Fruit fly (Drosophila melanogaster) whole organism, prepupa: ENCODE data around the gene thoc7.

Source experiments
- Blimp-1 ChIP-seq: fragments of 200-800 bp; sonication (Bioruptor generic); optimal IDR thresholded peaks from 3 replicates; lab custom pipeline; 2017; ENCODE audit warnings: missing biosample characterization, missing genetic modification characterization, mild to moderate bottlenecking, moderate library complexity, missing genetic modification reagents
- CG10631 ChIP-seq: fragments of 200-800 bp; sonication (Bioruptor generic); optimal IDR thresholded peaks from 2 replicates; lab custom pipeline; 2016; ENCODE audit warnings: missing biosample characterization, missing genetic modification characterization
- CG11762 ChIP-seq: fragments of 200-800 bp; sonication (Bioruptor generic); optimal IDR thresholded peaks from 3 replicates; lab custom pipeline; 2016; ENCODE audit warnings: missing biosample characterization, missing genetic modification characterization; ENCODE audit not compliant: insufficient read depth
- CG11902 ChIP-seq: fragments of 200-800 bp; sonication (Bioruptor generic); optimal IDR thresholded peaks from 3 replicates; lab custom pipeline; 2016; ENCODE audit warnings: missing biosample characterization, missing genetic modification characterization
- CG3032 ChIP-seq: fragments of 200-800 bp; optimal IDR thresholded peaks from 2 replicates; lab custom pipeline; 2019; ENCODE audit warnings: missing biosample characterization, mild to moderate bottlenecking, missing genetic modification characterization, moderate library complexity
- CG31627 ChIP-seq: fragments of 200-800 bp; sonication (Bioruptor generic); optimal IDR thresholded peaks from 3 replicates; lab custom pipeline; 2016; ENCODE audit warnings: missing biosample characterization, missing genetic modification characterization
- CG34406 ChIP-seq: fragments of 200-800 bp; sonication (Bioruptor generic); optimal IDR thresholded peaks from 3 replicates; lab custom pipeline; 2016; ENCODE audit warnings: missing biosample characterization, missing genetic modification characterization
- CG4318 ChIP-seq: fragments of 200-800 bp; sonication (Bioruptor generic); optimal IDR thresholded peaks from 3 replicates; lab custom pipeline; 2017; ENCODE audit warnings: missing biosample characterization, mild to moderate bottlenecking, missing genetic modification characterization
- CG6163 ChIP-seq: fragments of 200-800 bp; sonication (Bioruptor generic); IDR thresholded peaks from 3 replicates; pipeline ENCODE4 v1.3.6; 2022; ENCODE audit warnings: missing biosample characterization, missing genetic modification characterization
- CG7368 ChIP-seq: fragments of 200-800 bp; sonication (Bioruptor generic); optimal IDR thresholded peaks from 3 replicates; lab custom pipeline; 2016; ENCODE audit warnings: missing biosample characterization, missing genetic modification characterization
- CG8319 ChIP-seq: fragments of 200-800 bp; sonication (Bioruptor generic); optimal IDR thresholded peaks from 3 replicates; lab custom pipeline; 2016; ENCODE audit warnings: missing biosample characterization, missing genetic modification characterization
- CG9139 ChIP-seq: fragments of 200-800 bp; sonication (Bioruptor generic); optimal IDR thresholded peaks from 3 replicates; lab custom pipeline; 2017; ENCODE audit warnings: missing biosample characterization, mild to moderate bottlenecking, missing genetic modification characterization
- Eip75B ChIP-seq: fragments of 200-800 bp; sonication (Bioruptor generic); optimal IDR thresholded peaks from 3 replicates; lab custom pipeline; 2016; ENCODE audit warnings: missing biosample characterization, missing genetic modification characterization
- Eip78C ChIP-seq: fragments of 200-800 bp; sonication (Bioruptor generic); peaks from one replicate; lab custom pipeline; 2016; ENCODE audit warnings: missing biosample characterization, missing genetic modification characterization
- Eip93F ChIP-seq: fragments of 200-800 bp; sonication (Bioruptor generic); optimal IDR thresholded peaks from 2 replicates; lab custom pipeline; 2016; ENCODE audit warnings: missing biosample characterization, mild to moderate bottlenecking, missing genetic modification characterization
- Ets21C ChIP-seq: fragments of 200-800 bp; sonication (Bioruptor generic); optimal IDR thresholded peaks from 3 replicates; lab custom pipeline; 2016; ENCODE audit warnings: missing biosample characterization, missing genetic modification characterization
- Gug ChIP-seq: fragments of 200-800 bp; sonication (Bioruptor generic); IDR thresholded peaks from 2 replicates; pipeline ENCODE4 v1.3.6; 2022; ENCODE audit warnings: missing biosample characterization, missing genetic modification characterization
- Hr39 ChIP-seq: fragments of 200-800 bp; sonication (Bioruptor generic); optimal IDR thresholded peaks from 2 replicates; lab custom pipeline; 2016; ENCODE audit warnings: missing biosample characterization, missing genetic modification characterization
- OdsH ChIP-seq: fragments of 200-800 bp; sonication (Bioruptor generic); optimal IDR thresholded peaks from 3 replicates; lab custom pipeline; 2016; ENCODE audit warnings: missing biosample characterization, missing genetic modification characterization
- Sox102F ChIP-seq: fragments of 200-800 bp; sonication (Bioruptor generic); optimal IDR thresholded peaks from 2 replicates; lab custom pipeline; 2016; ENCODE audit warnings: missing biosample characterization, mild to moderate bottlenecking, missing genetic modification characterization
- Sox14 ChIP-seq: fragments of 200-800 bp; sonication (Bioruptor generic); optimal IDR thresholded peaks from 3 replicates; lab custom pipeline; 2016; ENCODE audit warnings: missing biosample characterization, missing genetic modification characterization
- Sox15 ChIP-seq: fragments of 200-800 bp; sonication (Bioruptor generic); optimal IDR thresholded peaks from 3 replicates; lab custom pipeline; 2016; ENCODE audit warnings: missing biosample characterization, missing genetic modification characterization
- achi ChIP-seq: fragments of 200-800 bp; sonication (Bioruptor generic); optimal IDR thresholded peaks from 3 replicates; lab custom pipeline; 2016; ENCODE audit warnings: missing biosample characterization, missing genetic modification characterization
- acj6 ChIP-seq: fragments of 200-800 bp; sonication (Bioruptor generic); optimal IDR thresholded peaks from 3 replicates; lab custom pipeline; 2016; ENCODE audit warnings: missing biosample characterization, missing genetic modification characterization
- cyc ChIP-seq: fragments of 200-800 bp; sonication (Bioruptor generic); optimal IDR thresholded peaks from 3 replicates; lab custom pipeline; 2016; ENCODE audit warnings: missing biosample characterization, missing genetic modification characterization
- dac ChIP-seq: fragments of 200-800 bp; sonication (Bioruptor generic); optimal IDR thresholded peaks from 2 replicates; lab custom pipeline; 2017; ENCODE audit warnings: missing biosample characterization, mild to moderate bottlenecking, missing genetic modification characterization
- esn ChIP-seq: fragments of 200-800 bp; sonication (Bioruptor generic); optimal IDR thresholded peaks from 2 replicates; lab custom pipeline; 2016; ENCODE audit warnings: missing biosample characterization, mild to moderate bottlenecking, missing genetic modification characterization, moderate library complexity
- fd85E ChIP-seq: fragments of 200-800 bp; sonication (Bioruptor generic); optimal IDR thresholded peaks from 3 replicates; lab custom pipeline; 2016; ENCODE audit warnings: missing biosample characterization, missing genetic modification characterization
- fkh ChIP-seq: fragments of 200-800 bp; sonication (Bioruptor generic); optimal IDR thresholded peaks from 3 replicates; lab custom pipeline; 2017; ENCODE audit warnings: missing biosample characterization, mild to moderate bottlenecking, missing genetic modification characterization, moderate library complexity
- lz ChIP-seq: fragments of 200-800 bp; sonication (Bioruptor generic); optimal IDR thresholded peaks from 3 replicates; lab custom pipeline; 2016; ENCODE audit warnings: missing biosample characterization, missing genetic modification characterization
- net ChIP-seq: fragments of 200-800 bp; sonication (Bioruptor generic); optimal IDR thresholded peaks from 3 replicates; lab custom pipeline; 2016; ENCODE audit warnings: missing biosample characterization, missing genetic modification characterization
- pdm3 ChIP-seq: fragments of 200-800 bp; sonication (Bioruptor generic); optimal IDR thresholded peaks from 3 replicates; lab custom pipeline; 2016; ENCODE audit warnings: missing biosample characterization, missing genetic modification characterization
- salr ChIP-seq, 2 experiments: fragments of 200-800 bp; sonication (Bioruptor generic); optimal IDR thresholded peaks; 3 replicates each; lab custom pipeline; 2016 to 2018; ENCODE audit warnings: missing biosample characterization in 2 of 2, missing genetic modification characterization in 2 of 2, mild to moderate bottlenecking in 1 of 2
- topi ChIP-seq: fragments of 200-800 bp; sonication (Bioruptor generic); optimal IDR thresholded peaks from 3 replicates; lab custom pipeline; 2016; ENCODE audit warnings: missing biosample characterization, missing genetic modification characterization
- vri ChIP-seq: fragments of 200-800 bp; sonication (Bioruptor generic); optimal IDR thresholded peaks from 3 replicates; lab custom pipeline; 2016; ENCODE audit warnings: missing biosample characterization, mild to moderate bottlenecking, missing genetic modification characterization

Gene thoc7

DNA sequence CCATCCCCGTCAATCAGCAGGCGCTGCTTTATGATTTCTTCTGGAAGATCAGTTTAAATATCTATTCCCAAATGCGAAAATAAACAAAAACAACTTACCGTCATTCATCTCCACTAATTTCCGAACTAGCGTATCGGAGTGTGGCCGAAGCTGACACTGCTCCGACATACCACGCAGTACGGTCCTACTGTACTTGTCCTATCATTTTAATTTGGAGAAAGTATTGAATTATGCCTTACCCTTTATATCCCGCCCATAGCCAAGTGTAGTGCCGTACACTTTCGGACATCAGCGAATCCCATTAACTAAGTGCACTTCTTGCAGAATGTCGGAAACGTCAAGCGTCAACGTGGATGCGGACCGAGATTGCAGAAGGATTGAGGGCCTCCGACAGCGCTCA, at the start of gene thoc7, which contains the start of gene Dis3l2:
TSS of gene thoc7 (minus strand) at position 168 of the 400 bp plus-strand sequence.
TSS of gene Dis3l2 (plus strand) at position 190 of the 400 bp plus-strand sequence.
- TF ChIP-seq fd85E (GFP tag; lab: Kevin White, UChicago): no peak
- TF ChIP-seq CG3032 (tag; lab: Kevin White, UChicago): no peak
- no peak for TF ChIP-seq Ets21C (GFP tag; lab: Kevin White, UChicago)
- no peak for TF ChIP-seq salr (GFP tag; optimal IDR thresholded peaks at IDR 0.05; lab: Kevin White, UChicago)
- TF ChIP-seq Sox102F (GFP tag; lab: Kevin White, UChicago): no peak
- no peak for TF ChIP-seq fkh (GFP tag; lab: Kevin White, UChicago)
- no peak for TF ChIP-seq dac (GFP tag; lab: Kevin White, UChicago)
- TF ChIP-seq Eip75B: no peak
- no peak for TF ChIP-seq CG6163
- TF ChIP-seq pdm3 (GFP tag; lab: Kevin White, UChicago): no peak
- no peak for TF ChIP-seq topi (GFP tag; lab: Kevin White, UChicago)
- no peak for TF ChIP-seq CG7368
- no peak for TF ChIP-seq CG11902
- TF ChIP-seq OdsH (GFP tag; lab: Kevin White, UChicago): no peak
- TF ChIP-seq Gug (GFP tag; lab: Robert Waterston, UW): no peak
- TF ChIP-seq CG9139 (GFP tag; lab: Kevin White, UChicago): no peak
- no peak for TF ChIP-seq achi
- TF ChIP-seq CG4318: no peak

DNA sequence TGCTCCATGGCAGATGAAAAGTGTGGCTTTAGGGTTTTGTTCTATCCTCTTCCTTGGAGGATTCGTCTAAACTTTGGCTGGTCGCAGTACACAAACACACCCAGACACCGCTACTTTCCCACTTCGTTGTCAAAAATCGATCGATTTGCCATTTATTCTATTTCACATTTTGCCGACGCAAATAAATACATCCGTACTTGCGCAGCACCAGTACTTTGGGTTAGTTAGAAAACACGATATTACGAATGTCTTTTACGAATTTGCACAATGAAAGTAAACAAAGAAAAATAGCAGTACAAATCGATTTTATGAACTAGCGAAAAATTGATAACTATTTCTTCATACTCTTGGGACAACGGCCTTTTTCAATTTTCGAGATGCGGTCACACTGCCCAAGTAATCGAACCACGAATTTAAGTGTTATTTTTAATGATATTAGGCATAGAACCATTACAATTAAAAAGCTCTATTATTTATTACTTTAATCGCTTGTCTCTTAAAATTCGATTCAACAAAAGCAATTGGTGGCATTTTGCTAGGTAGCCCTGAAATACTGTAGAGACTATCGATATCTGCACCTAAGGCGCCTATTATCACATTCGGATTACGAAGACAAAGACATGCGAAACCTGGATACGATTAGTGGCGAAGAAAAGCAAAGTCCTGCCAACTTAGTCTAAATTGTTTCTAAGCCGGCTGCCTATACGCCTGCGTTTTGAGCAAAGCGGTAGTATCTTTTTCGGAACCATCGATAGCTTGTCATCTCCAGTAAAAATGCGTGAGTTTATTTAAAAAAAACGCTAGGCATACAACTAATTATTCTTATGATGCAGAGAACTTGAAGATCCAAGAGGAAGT, 45.4 kb upstream of the thoc7 start, which contains the start of the genes DIP2 and wac:
TSS of gene DIP2 (minus strand) at position 337 of the 858 bp plus-strand sequence.
TSS of gene wac (plus strand) at position 559 of the 858 bp plus-strand sequence.
- peak; percentile 28 for TF ChIP-seq CG11762
- TF ChIP-seq CG8319: peak; percentile 24
- peak; percentile 97 for TF ChIP-seq Sox14 (GFP tag; lab: Kevin White, UChicago)
- no peak for TF ChIP-seq Eip78C (GFP tag; lab: Kevin White, UChicago)
- no peak for TF ChIP-seq Blimp-1
- TF ChIP-seq cyc (GFP tag; lab: Kevin White, UChicago): peak; percentile 64
- peak; percentile 43 for TF ChIP-seq Eip93F
- peak; percentile 36 for TF ChIP-seq CG11902
- TF ChIP-seq CG10631 (GFP tag; lab: Kevin White, UChicago): peak; percentile 72
- TF ChIP-seq acj6: peak; percentile 62
- peak; percentile 68 for TF ChIP-seq fkh (GFP tag; lab: Kevin White, UChicago)
- no peak for TF ChIP-seq net (GFP tag; lab: Kevin White, UChicago)
- TF ChIP-seq CG3032 (tag; lab: Kevin White, UChicago): peak; percentile 41
- TF ChIP-seq CG34406 (GFP tag; lab: Kevin White, UChicago): no peak
- peak; percentile 80 for TF ChIP-seq CG31627
- TF ChIP-seq CG7368: peak; percentile 60
- peak; percentile 78 for TF ChIP-seq vri (GFP tag; lab: Kevin White, UChicago)
- TF ChIP-seq esn (GFP tag; lab: Kevin White, UChicago): peak; percentile 78
- peak; percentile 68 for TF ChIP-seq lz (GFP tag; lab: Kevin White, UChicago)
- TF ChIP-seq Sox15: peak; percentile 38

dm6 chr3L:248226-248758, 35.8 kb upstream of the thoc7 start:
- no peak for TF ChIP-seq Hr39 (GFP tag; lab: Kevin White, UChicago)
- no peak for TF ChIP-seq CG4318
- no peak for TF ChIP-seq CG11902
